Worm (Caenorhabditis elegans) whole organism, L4/young adult: ENCODE measurements around the gene T08G5.3.

Source experiments
- W03F9.2 ChIP-seq: fragments of 150-350 bp; optimal IDR thresholded peaks from 2 replicates; lab custom pipeline; 2014; ENCODE audit warnings: missing biosample characterization, missing genetic modification characterization
- dao-5 ChIP-seq: sonication (generic microtip); optimal IDR thresholded peaks from 2 replicates; lab custom pipeline; 2016; ENCODE audit warnings: missing genotype, missing genetic modification characterization, moderate library complexity, missing compliant biosample characterization
- him-1 ChIP-seq: sonication (generic microtip); optimal IDR thresholded peaks from 2 replicates; lab custom pipeline; 2016; ENCODE audit warnings: missing genotype, missing genetic modification reagents, missing genetic modification characterization, missing compliant biosample characterization

DNA sequence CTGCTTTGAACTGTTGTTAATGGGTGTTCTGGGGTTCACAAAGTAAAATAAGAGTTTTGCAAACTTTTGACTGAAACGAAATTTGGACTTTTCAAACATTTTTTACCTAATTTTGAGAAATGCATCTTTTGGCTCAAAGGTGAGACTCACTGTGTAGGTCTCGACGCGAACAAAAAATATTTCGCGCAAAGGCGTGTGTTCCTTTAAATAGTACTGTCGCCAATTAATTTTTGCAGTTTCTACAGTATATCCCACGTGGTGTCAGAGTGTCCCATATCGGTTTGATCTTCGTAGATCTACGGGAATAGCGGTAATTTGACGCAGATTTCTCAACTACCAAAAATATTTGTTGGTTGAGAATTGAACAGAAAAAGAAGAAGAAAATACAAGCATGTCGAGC is 13.6 kb downstream of the T08G5.3 start:
- TF ChIP-seq dao-5 (tag; lab: Kevin White, UChicago) (no peak), him-1 (tag; lab: Kevin White, UChicago) (no peak), W03F9.2 (tag; lab: Kevin White, UChicago) (no peak)
